Worm (Caenorhabditis elegans) whole organism, midembryonic: Measurements from ENCODE around the gene F48E8.3.

Experiments
- cog-1 ChIP-seq: sonication (generic microtip); optimal IDR thresholded peaks from 2 replicates; lab custom pipeline; 2016; ENCODE audit warnings: missing genetic modification characterization, missing compliant biosample characterization
- klf-2 ChIP-seq: fragments of 200-800 bp; sonication (Bioruptor generic); conservative IDR thresholded peaks from 2 replicates; pipeline ENCODE4 v1.3.6; 2022; ENCODE audit warnings: missing genetic modification reagents, missing genetic modification characterization, missing compliant biosample characterization
- ref-1 ChIP-seq: fragments of 200-800 bp; sonication (Bioruptor generic); conservative IDR thresholded peaks from 2 replicates; pipeline ENCODE4 v1.3.6; 2022; ENCODE audit warnings: missing genetic modification reagents, missing genetic modification characterization, missing compliant biosample characterization
- ztf-29 ChIP-seq: fragments of 200-800 bp; sonication (Bioruptor generic); IDR thresholded peaks from 2 replicates; pipeline ENCODE4 v1.3.6; 2022; ENCODE audit warnings: missing genetic modification reagents, missing genetic modification characterization, missing compliant biosample characterization

DNA sequence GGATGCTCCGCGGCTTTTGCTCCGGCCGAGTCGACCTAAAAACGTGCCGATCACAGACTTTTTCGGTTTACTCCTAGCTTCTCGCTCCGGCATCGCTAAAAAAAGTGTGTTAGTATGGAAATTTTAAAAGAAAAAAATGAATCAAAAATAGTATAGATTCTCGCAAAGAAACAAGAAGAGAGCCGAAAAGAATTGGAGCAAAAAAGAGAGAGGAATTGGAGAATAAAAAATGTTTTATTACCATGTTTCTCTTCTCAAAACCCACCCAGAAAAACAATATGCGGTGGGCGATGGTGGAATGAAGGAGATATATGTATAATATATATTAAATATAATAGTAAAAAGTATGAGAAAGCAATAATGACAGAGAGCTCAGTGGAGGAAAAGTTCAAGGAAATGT is 20.6 kb upstream of the F48E8.3 start, which contains the start of gene W03A5.6:
- TF ChIP-seq klf-2 (GFP tag; lab: Robert Waterston, UW) (no peak), ztf-29 (GFP tag; lab: Robert Waterston, UW) (no peak), ref-1 (no peak), cog-1 (no peak)
